Worm (Caenorhabditis elegans) whole organism, early embryonic: ENCODE measurements around the gene gpdh-2.

Experiments used
- ama-1 ChIP-seq: fragments of 150-350 bp; optimal IDR thresholded peaks from 2 replicates; lab custom pipeline; 2014
- flt-1 ChIP-seq: fragments of 200-800 bp; sonication (Bioruptor generic); IDR thresholded peaks from 2 replicates; pipeline ENCODE4 v1.3.6; 2022; ENCODE audit warnings: missing genetic modification characterization, missing compliant biosample characterization
- hmbx-1 ChIP-seq: sonication (generic microtip); optimal IDR thresholded peaks from 2 replicates; lab custom pipeline; 2016; ENCODE audit warnings: mild to moderate bottlenecking, missing genetic modification characterization, missing compliant biosample characterization
- scrt-1 ChIP-seq: fragments of 200-800 bp; sonication (Bioruptor generic); IDR thresholded peaks from 2 replicates; pipeline ENCODE4 v1.3.6; 2022; ENCODE audit warnings: missing genetic modification characterization, missing compliant biosample characterization
- sea-1 ChIP-seq: fragments of 200-800 bp; sonication (Bioruptor generic); conservative IDR thresholded peaks from 2 replicates; pipeline ENCODE4 v1.3.6; 2022; ENCODE audit warnings: missing genetic modification characterization, missing compliant biosample characterization

- no peak for TF ChIP-seq sea-1
- TF ChIP-seq scrt-1 (GFP tag; lab: Robert Waterston, UW): no peak
- no peak for TF ChIP-seq flt-1 (GFP tag; lab: Robert Waterston, UW)
- no peak for TF ChIP-seq ama-1 (lab: Kevin White, UChicago)
- no peak for TF ChIP-seq hmbx-1 (tag; lab: Kevin White, UChicago)
These were observed 12.9 kb downstream of the gpdh-2 start, which contains the start of gene K11H3.2 for ce11 chrIII:9846093-9846492.
